Worm (Caenorhabditis elegans): ENCODE data around the gene egl-36.

DNA sequence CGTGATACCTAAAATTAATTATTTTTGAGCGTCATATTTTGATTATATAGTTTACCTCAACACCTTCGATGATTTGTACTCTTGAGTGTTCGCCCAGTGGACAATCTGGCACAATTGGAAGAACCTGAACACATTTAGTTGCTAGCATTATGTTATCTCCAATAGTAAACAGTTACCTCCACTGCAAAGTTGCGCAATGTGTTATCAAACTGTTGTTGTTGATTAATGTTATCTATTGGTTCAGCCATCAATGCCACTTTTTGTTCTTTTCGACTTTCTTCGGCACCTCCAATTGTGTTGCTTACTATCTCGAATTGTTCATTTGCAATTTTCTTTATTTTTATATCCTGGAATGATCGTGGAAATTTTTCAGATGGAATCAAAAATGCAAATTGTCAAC is 20.4 kb downstream of the egl-36 start:
- TF ChIP-seq W03F9.2 (tag; optimal IDR thresholded peaks at IDR 0.05) (no peak), dao-5 (tag; optimal IDR thresholded peaks at IDR 0.05) (no peak)

Measured in whole organism, L4/young adult.